Worm (Caenorhabditis elegans) whole organism, L3 larva: ENCODE data around the gene sna-1.

Source experiments
- fkh-10 ChIP-seq: sonication (generic microtip); optimal IDR thresholded peaks from 2 replicates; lab custom pipeline; 2017; ENCODE audit warnings: missing biosample characterization, missing genetic modification reagents, missing genetic modification characterization
- pha-4 ChIP-seq: fragments of 150-350 bp; optimal IDR thresholded peaks from 2 replicates; lab custom pipeline; 2014; ENCODE audit warnings: missing biosample characterization, missing genetic modification reagents, missing genetic modification characterization
- pqm-1 ChIP-seq: fragments of 150-350 bp; optimal IDR thresholded peaks from 2 replicates; lab custom pipeline; 2017; ENCODE audit warnings: missing biosample characterization, missing genetic modification characterization, inconsistent platforms
- unc-62 ChIP-seq: fragments of 150-350 bp; sonication (generic microtip); optimal IDR thresholded peaks from 4 replicates; lab custom pipeline; 2014; ENCODE audit warnings: missing biosample characterization, missing genetic modification reagents, missing genetic modification characterization

- TF ChIP-seq unc-62 (GFP tag; lab: Kevin White, UChicago), result no peak
- TF ChIP-seq pqm-1 (tag; lab: Kevin White, UChicago), result no peak
- no peak for TF ChIP-seq fkh-10 (GFP tag; lab: Kevin White, UChicago)
- TF ChIP-seq pha-4 (tag; lab: Kevin White, UChicago), result no peak
Observed at ce11 chrV:6753257-6753656, 42.8 kb upstream of the sna-1 start.
